Worm (Caenorhabditis elegans) whole organism, L4 larva: ENCODE measurements around the gene dph-3.

Source experiments
- F10B5.3 ChIP-seq: sonication (generic microtip); optimal IDR thresholded peaks from 2 replicates; lab custom pipeline; 2016; ENCODE audit warnings: mild to moderate bottlenecking, missing genetic modification characterization, missing compliant biosample characterization
- F26F4.8 ChIP-seq: fragments of 200-800 bp; sonication (Bioruptor generic); conservative IDR thresholded peaks from 2 replicates; pipeline ENCODE4 v1.3.6; 2022; ENCODE audit warnings: missing genetic modification characterization, missing compliant biosample characterization
- F37D6.2 ChIP-seq: sonication (generic microtip); optimal IDR thresholded peaks from 2 replicates; lab custom pipeline; 2016; ENCODE audit warnings: mild to moderate bottlenecking, missing genetic modification characterization, missing compliant biosample characterization
- F44E2.7 ChIP-seq: fragments of 200-800 bp; sonication (Bioruptor generic); IDR thresholded peaks from 2 replicates; pipeline ENCODE4 v2.1.2; 2022; ENCODE audit warnings: missing genetic modification characterization, missing compliant biosample characterization
- R02D3.7 ChIP-seq: fragments of 150-350 bp; sonication (generic microtip); optimal IDR thresholded peaks from 3 replicates; lab custom pipeline; 2014; ENCODE audit warnings: missing biosample characterization, missing genetic modification characterization
- T26A8.4 ChIP-seq: fragments of 200-800 bp; sonication (Bioruptor generic); IDR thresholded peaks from 2 replicates; pipeline ENCODE4 v1.3.6; 2022; ENCODE audit warnings: missing genetic modification characterization, missing compliant biosample characterization
- Y5F2A.4 ChIP-seq: fragments of 200-800 bp; sonication (Bioruptor generic); optimal IDR thresholded peaks from 2 replicates; lab custom pipeline; 2018; ENCODE audit warnings: mild to moderate bottlenecking, missing genetic modification characterization, missing compliant biosample characterization
- aha-1 ChIP-seq: fragments of 150-350 bp; peaks from one replicate; lab custom pipeline; 2014; ENCODE audit warnings: missing biosample characterization, missing genetic modification characterization
- ceh-32 ChIP-seq: sonication (generic microtip); optimal IDR thresholded peaks from 2 replicates; lab custom pipeline; 2016; ENCODE audit warnings: mild to moderate bottlenecking, missing genetic modification characterization, missing compliant biosample characterization; ENCODE audit not compliant: poor library complexity
- ceh-62 ChIP-seq: sonication (generic microtip); optimal IDR thresholded peaks from 2 replicates; lab custom pipeline; 2017; ENCODE audit warnings: missing biosample characterization, missing genetic modification characterization
- ces-1 ChIP-seq: fragments of 150-350 bp; sonication (generic microtip); optimal IDR thresholded peaks from 4 replicates; lab custom pipeline; 2014; ENCODE audit warnings: missing biosample characterization, missing genetic modification reagents, missing genetic modification characterization
- cey-2 ChIP-seq: sonication (generic microtip); optimal IDR thresholded peaks from 3 replicates; lab custom pipeline; 2017; ENCODE audit warnings: missing genetic modification characterization, mild to moderate bottlenecking, missing compliant biosample characterization, antibody characterized with exemption, borderline replicate concordance; ENCODE audit not compliant: insufficient read depth
- ctbp-1 ChIP-seq: fragments of 200-800 bp; sonication (Bioruptor generic); IDR thresholded peaks from 2 replicates; pipeline ENCODE4 v1.3.6; 2022; ENCODE audit warnings: missing genetic modification reagents, missing genetic modification characterization, missing compliant biosample characterization
- daf-16 ChIP-seq, 3 experiments: sonication (generic microtip); optimal IDR thresholded peaks; 2 replicates each; lab custom pipeline; 2016 to 2017; ENCODE audit warnings: missing genetic modification characterization in 3 of 3, missing genetic modification reagents in 3 of 3, mild to moderate bottlenecking in 2 of 3, missing compliant biosample characterization in 2 of 3, missing biosample characterization in 1 of 3, moderate library complexity in 1 of 3
- dpl-1 ChIP-seq: fragments of 150-350 bp; optimal IDR thresholded peaks from 2 replicates; lab custom pipeline; 2014; ENCODE audit warnings: missing biosample characterization, missing genetic modification reagents, missing genetic modification characterization
- dve-1 ChIP-seq: sonication (generic microtip); optimal IDR thresholded peaks from 2 replicates; lab custom pipeline; 2017; ENCODE audit warnings: antibody characterized with exemption, mild to moderate bottlenecking, missing genetic modification characterization, missing compliant biosample characterization; ENCODE audit not compliant: insufficient read depth
- fkh-10 ChIP-seq: fragments of 150-350 bp; optimal IDR thresholded peaks from 2 replicates; lab custom pipeline; 2014; ENCODE audit warnings: missing biosample characterization, missing genetic modification reagents, missing genetic modification characterization
- fos-1 ChIP-seq: fragments of 150-350 bp; optimal IDR thresholded peaks from 2 replicates; lab custom pipeline; 2014; ENCODE audit warnings: missing biosample characterization, missing genetic modification characterization
- hif-1 ChIP-seq, 2 experiments: sonication (generic microtip); optimal IDR thresholded peaks; 2 replicates each; lab custom pipeline; 2016 to 2017; ENCODE audit warnings: missing compliant biosample characterization in 2 of 2, missing genetic modification characterization in 2 of 2, missing genetic modification reagents in 2 of 2, missing genotype in 2 of 2, mild to moderate bottlenecking in 1 of 2
- hlh-11 ChIP-seq: fragments of 200-800 bp; sonication (Bioruptor generic); optimal IDR thresholded peaks from 2 replicates; lab custom pipeline; 2018; ENCODE audit warnings: mild to moderate bottlenecking, missing genetic modification characterization, missing compliant biosample characterization
- hlh-30 ChIP-seq: sonication (generic microtip); optimal IDR thresholded peaks from 2 replicates; lab custom pipeline; 2017; ENCODE audit warnings: antibody characterized with exemption, mild to moderate bottlenecking, missing genetic modification characterization, missing compliant biosample characterization; ENCODE audit not compliant: insufficient read depth
- lin-15B ChIP-seq: fragments of 150-350 bp; sonication (generic microtip); optimal IDR thresholded peaks from 3 replicates; lab custom pipeline; 2014; ENCODE audit warnings: missing biosample characterization, missing genetic modification characterization
- lin-38 ChIP-seq: fragments of 200-800 bp; sonication (Bioruptor generic); IDR thresholded peaks from 2 replicates; pipeline ENCODE4 v1.3.6; 2022; ENCODE audit warnings: missing genetic modification reagents, missing genetic modification characterization, missing compliant biosample characterization
- lir-3 ChIP-seq: sonication (generic microtip); optimal IDR thresholded peaks from 2 replicates; lab custom pipeline; 2016; ENCODE audit warnings: mild to moderate bottlenecking, missing genetic modification characterization, missing compliant biosample characterization
- lsy-2 ChIP-seq, 2 experiments: fragments of 150-350 bp in 1 of 2; sonication (generic microtip) in 1 of 2; optimal IDR thresholded peaks; 2 replicates each; lab custom pipeline; 2014 to 2017; ENCODE audit warnings: missing biosample characterization in 2 of 2, missing genetic modification characterization in 2 of 2
- mdl-1 ChIP-seq, 2 experiments: fragments of 150-350 bp in 1 of 2; sonication (generic microtip) in 1 of 2; optimal IDR thresholded peaks; 2 replicates each; lab custom pipeline; 2014 to 2017; ENCODE audit warnings: missing biosample characterization in 2 of 2, missing genetic modification characterization in 2 of 2
- mep-1 ChIP-seq: fragments of 150-350 bp; sonication (generic microtip); optimal IDR thresholded peaks from 3 replicates; lab custom pipeline; 2014; ENCODE audit warnings: missing biosample characterization, missing genetic modification characterization
- mxl-2 ChIP-seq: fragments of 200-800 bp; sonication (Bioruptor generic); conservative IDR thresholded peaks from 2 replicates; pipeline ENCODE4 v1.3.6; 2022; ENCODE audit warnings: missing genetic modification reagents, missing genetic modification characterization, missing compliant biosample characterization
- mxl-3 ChIP-seq: fragments of 200-800 bp; sonication (Bioruptor generic); optimal IDR thresholded peaks from 2 replicates; lab custom pipeline; 2018; ENCODE audit warnings: mild to moderate bottlenecking, missing genetic modification characterization, missing compliant biosample characterization
- nhr-10 ChIP-seq: fragments of 150-350 bp; optimal IDR thresholded peaks from 2 replicates; lab custom pipeline; 2014; ENCODE audit warnings: missing biosample characterization, missing genetic modification characterization
- nhr-11 ChIP-seq: fragments of 150-350 bp; optimal IDR thresholded peaks from 2 replicates; lab custom pipeline; 2014; ENCODE audit warnings: missing biosample characterization, missing genetic modification characterization
- nhr-28 ChIP-seq: fragments of 150-350 bp; optimal IDR thresholded peaks from 2 replicates; lab custom pipeline; 2014; ENCODE audit warnings: missing biosample characterization, missing genetic modification characterization
- nhr-42 ChIP-seq: fragments of 200-800 bp; sonication (Bioruptor generic); IDR thresholded peaks from 2 replicates; pipeline ENCODE4 v1.3.6; 2022; ENCODE audit warnings: missing genetic modification characterization, missing compliant biosample characterization
- nhr-48 ChIP-seq: sonication (generic microtip); optimal IDR thresholded peaks from 2 replicates; lab custom pipeline; 2016; ENCODE audit warnings: mild to moderate bottlenecking, missing genetic modification characterization, missing compliant biosample characterization
- php-3 ChIP-seq: fragments of 200-800 bp; sonication (Bioruptor generic); IDR thresholded peaks from 2 replicates; pipeline ENCODE4 v1.3.6; 2022; ENCODE audit warnings: missing genetic modification reagents, missing genetic modification characterization, missing compliant biosample characterization
- pqm-1 ChIP-seq: sonication (generic microtip); optimal IDR thresholded peaks from 2 replicates; lab custom pipeline; 2017; ENCODE audit warnings: missing biosample characterization, missing genetic modification characterization
- skn-1 ChIP-seq: fragments of 150-350 bp; optimal IDR thresholded peaks from 2 replicates; lab custom pipeline; 2014; ENCODE audit warnings: missing biosample characterization, missing genetic modification characterization
- snpc-1.2 ChIP-seq: fragments of 200-800 bp; sonication (Bioruptor generic); IDR thresholded peaks from 2 replicates; pipeline ENCODE4 v1.3.6; 2022; ENCODE audit warnings: missing genetic modification reagents, missing genetic modification characterization, missing compliant biosample characterization
- unc-62 ChIP-seq, 3 experiments: fragments of 150-350 bp in 1 of 3; sonication (generic microtip); optimal IDR thresholded peaks in 2 of 3; peaks in 1 of 3; 1 replicate in 1 of 3; 2 replicates in 2 of 3; lab custom pipeline; 2014 to 2017; ENCODE audit warnings: missing biosample characterization in 3 of 3, missing genetic modification characterization in 3 of 3, missing genetic modification reagents in 3 of 3, missing genotype in 1 of 3
- ztf-11 ChIP-seq: fragments of 150-350 bp; optimal IDR thresholded peaks from 2 replicates; lab custom pipeline; 2014; ENCODE audit warnings: missing biosample characterization, missing genetic modification characterization

The dph-3 gene

ce11 chrIV:9706704-9707197 is at the start of gene dph-3, which contains the start of gene dcaf-1:
TSS of gene dph-3 (plus strand) at chrIV:9707147.
TSS of gene dcaf-1 (minus strand) at chrIV:9706723.
- no peak for TF ChIP-seq ceh-32 (tag; lab: Kevin White, UChicago)
- no peak for TF ChIP-seq T26A8.4 (GFP tag; lab: Robert Waterston, UW)
- TF ChIP-seq F26F4.8 (GFP tag; lab: Robert Waterston, UW): no peak
- TF ChIP-seq ztf-11 (tag; lab: Kevin White, UChicago): no peak
- no peak for TF ChIP-seq pqm-1
- TF ChIP-seq hlh-30: peak; percentile 82
- no peak for TF ChIP-seq lin-15B (tag; lab: Kevin White, UChicago)
- TF ChIP-seq mep-1 (tag; lab: Kevin White, UChicago): no peak
- TF ChIP-seq dpl-1 (GFP tag; lab: Kevin White, UChicago): peak; percentile 35
- TF ChIP-seq lsy-2 (tag; optimal IDR thresholded peaks at IDR 0.05; lab: Kevin White, UChicago): peak; percentile 80 to 98
- TF ChIP-seq nhr-28 (tag; lab: Kevin White, UChicago): peak; percentile 1
- peak; percentile 23; the same call in 1 of the 2 replicates for TF ChIP-seq lin-38
- TF ChIP-seq ces-1 (GFP tag; lab: Kevin White, UChicago): no peak

DNA sequence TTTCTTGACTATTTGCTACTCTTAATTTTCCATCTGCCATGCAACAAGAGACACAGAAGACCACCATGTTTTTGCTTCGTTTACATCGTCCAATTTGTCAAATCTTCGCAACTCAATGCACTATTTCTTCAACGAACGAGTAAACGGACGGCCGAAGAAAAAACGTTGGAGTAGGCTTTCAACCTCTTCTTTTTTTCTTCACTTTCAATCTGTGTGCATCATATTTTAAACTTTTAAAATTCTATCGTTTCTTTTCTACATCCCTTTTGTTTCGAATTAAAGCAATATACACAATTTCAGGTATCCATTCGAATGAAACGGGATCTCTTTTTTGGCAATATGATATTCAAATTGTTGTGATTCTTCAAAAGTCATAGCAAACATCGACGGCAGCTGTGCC is 49.2 kb upstream of the dph-3 start, which contains the start of gene acc-1:
TSS of gene acc-1 (plus strand) at position 301 of the 400 bp plus-strand sequence.
- TF ChIP-seq php-3 (GFP tag; lab: Robert Waterston, UW) (no peak), ceh-62 (no peak), F44E2.7 (no peak), mxl-2 (no peak), mxl-3 (GFP tag; lab: Kevin White, UChicago) (no peak), R02D3.7 (tag; lab: Kevin White, UChicago) (no peak), F37D6.2 (tag; lab: Kevin White, UChicago) (no peak), F10B5.3 (tag; lab: Kevin White, UChicago) (no peak)
- TF ChIP-seq, all 104 proteins: peak for 0

ce11 chrIV:9659999-9660398 is 46.9 kb upstream of the dph-3 start:
- TF ChIP-seq ctbp-1 (GFP tag; lab: Robert Waterston, UW) (peak; percentile 9; the same call in 1 of the 2 replicates), fkh-10 (GFP tag; lab: Kevin White, UChicago) (peak; percentile 73), hif-1 (tag; optimal IDR thresholded peaks at IDR 0.05; lab: Kevin White, UChicago) (no peak), unc-62 (GFP tag; optimal IDR thresholded peaks at IDR 0.05 in 1 of 2; lab: Kevin White, UChicago) (peak in 1 of 2 experiments; percentile 20), unc-62 (tag; optimal IDR thresholded peaks at IDR 0.05; lab: Kevin White, UChicago) (no peak), aha-1 (peak; percentile 5)
- TF ChIP-seq, all 104 proteins: peak for 4

DNA sequence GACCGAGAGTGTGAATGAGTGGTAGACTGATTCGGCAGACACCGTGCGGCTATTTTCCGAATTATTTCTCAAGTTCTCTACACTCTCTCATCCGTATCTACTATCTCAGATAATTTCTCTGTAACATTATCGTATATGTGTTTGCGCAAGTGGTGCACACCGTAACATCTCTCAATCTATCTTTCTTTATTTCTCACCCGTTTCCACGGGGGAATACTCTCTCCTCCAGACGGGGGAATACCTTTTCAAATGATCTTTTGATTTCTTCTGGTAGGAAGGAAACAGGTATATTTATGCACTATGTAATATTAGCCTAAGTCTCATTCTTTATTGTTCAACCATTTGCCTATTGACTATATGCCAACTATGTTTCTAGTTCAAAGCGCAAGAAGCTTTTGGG is 39.9 kb upstream of the dph-3 start:
- TF ChIP-seq skn-1 (tag; lab: Kevin White, UChicago) (no peak), cey-2 (tag; lab: Kevin White, UChicago) (no peak), nhr-10 (peak; percentile 28), aha-1 (peak; percentile 81), nhr-11 (no peak), F26F4.8 (GFP tag; lab: Robert Waterston, UW) (no peak), Y5F2A.4 (GFP tag; lab: Kevin White, UChicago) (no peak)

- TF ChIP-seq mep-1 (tag; lab: Kevin White, UChicago) (peak; percentile 19), nhr-48 (tag; lab: Kevin White, UChicago) (no peak), lir-3 (tag; lab: Kevin White, UChicago) (no peak), F26F4.8 (GFP tag; lab: Robert Waterston, UW) (no peak), ceh-62 (no peak), hlh-30 (peak; percentile 65), dpl-1 (GFP tag; lab: Kevin White, UChicago) (no peak), nhr-28 (tag; lab: Kevin White, UChicago) (peak; percentile 61), nhr-42 (no peak), mdl-1 (tag; optimal IDR thresholded peaks at IDR 0.05; lab: Kevin White, UChicago) (peak in 1 of 2 experiments; percentile 38), ceh-32 (tag; lab: Kevin White, UChicago) (no peak), dve-1 (tag; lab: Kevin White, UChicago) (peak; percentile 83), snpc-1.2 (GFP tag; lab: Robert Waterston, UW) (no peak), daf-16 (GFP tag; optimal IDR thresholded peaks at IDR 0.05; lab: Kevin White, UChicago) (no peak), daf-16 (tag; optimal IDR thresholded peaks at IDR 0.05; lab: Kevin White, UChicago) (peak; percentile 94), lsy-2 (tag; optimal IDR thresholded peaks at IDR 0.05; lab: Kevin White, UChicago) (peak in 1 of 2 experiments; percentile 20), fos-1 (tag; lab: Kevin White, UChicago) (no peak), hlh-11 (peak; percentile 61), cey-2 (tag; lab: Kevin White, UChicago) (no peak)
Measured at ce11 chrIV:9668103-9668672, 38.8 kb upstream of the dph-3 start.
